Fruit fly (Drosophila melanogaster) whole organism, prepupa: ENCODE results near the gene CG3213.

Experiments
- Blimp-1 ChIP-seq: fragments of 200-800 bp; sonication (Bioruptor generic); optimal IDR thresholded peaks from 3 replicates; lab custom pipeline; 2017; ENCODE audit warnings: missing biosample characterization, missing genetic modification characterization, mild to moderate bottlenecking, moderate library complexity, missing genetic modification reagents
- CG11294 ChIP-seq: fragments of 200-800 bp; sonication (Bioruptor generic); IDR thresholded peaks from 2 replicates; pipeline ENCODE4 v1.3.6; 2022; ENCODE audit warnings: missing biosample characterization, missing genetic modification characterization
- CG11762 ChIP-seq: fragments of 200-800 bp; sonication (Bioruptor generic); optimal IDR thresholded peaks from 3 replicates; lab custom pipeline; 2016; ENCODE audit warnings: missing biosample characterization, missing genetic modification characterization; ENCODE audit not compliant: insufficient read depth
- CG11902 ChIP-seq: fragments of 200-800 bp; sonication (Bioruptor generic); optimal IDR thresholded peaks from 3 replicates; lab custom pipeline; 2016; ENCODE audit warnings: missing biosample characterization, missing genetic modification characterization
- CG15336 ChIP-seq: fragments of 200-800 bp; sonication (Bioruptor generic); IDR thresholded peaks from 2 replicates; pipeline ENCODE4 v1.3.6; 2022; ENCODE audit warnings: missing biosample characterization, missing genetic modification characterization
- CG1621 ChIP-seq: fragments of 200-800 bp; sonication (Bioruptor generic); optimal IDR thresholded peaks from 3 replicates; lab custom pipeline; 2018; ENCODE audit warnings: missing biosample characterization, mild to moderate bottlenecking, missing genetic modification characterization
- CG16779 ChIP-seq: fragments of 200-800 bp; sonication (Bioruptor generic); optimal IDR thresholded peaks from 3 replicates; lab custom pipeline; 2017; ENCODE audit warnings: missing biosample characterization, mild to moderate bottlenecking, missing genetic modification characterization
- CG31627 ChIP-seq: fragments of 200-800 bp; sonication (Bioruptor generic); optimal IDR thresholded peaks from 3 replicates; lab custom pipeline; 2016; ENCODE audit warnings: missing biosample characterization, missing genetic modification characterization
- CG32006 ChIP-seq: fragments of 200-800 bp; sonication (Bioruptor generic); optimal IDR thresholded peaks from 3 replicates; lab custom pipeline; 2017; ENCODE audit warnings: missing biosample characterization, mild to moderate bottlenecking, missing genetic modification characterization
- CG34406 ChIP-seq: fragments of 200-800 bp; sonication (Bioruptor generic); optimal IDR thresholded peaks from 3 replicates; lab custom pipeline; 2016; ENCODE audit warnings: missing biosample characterization, missing genetic modification characterization
- CG3919 ChIP-seq: fragments of 200-800 bp; sonication (Bioruptor generic); optimal IDR thresholded peaks from 3 replicates; lab custom pipeline; 2016; ENCODE audit warnings: missing biosample characterization, missing genetic modification characterization
- CG4318 ChIP-seq: fragments of 200-800 bp; sonication (Bioruptor generic); optimal IDR thresholded peaks from 3 replicates; lab custom pipeline; 2017; ENCODE audit warnings: missing biosample characterization, mild to moderate bottlenecking, missing genetic modification characterization
- CG6163 ChIP-seq: fragments of 200-800 bp; sonication (Bioruptor generic); IDR thresholded peaks from 3 replicates; pipeline ENCODE4 v1.3.6; 2022; ENCODE audit warnings: missing biosample characterization, missing genetic modification characterization
- CG6276 ChIP-seq: fragments of 200-800 bp; sonication (Bioruptor generic); optimal IDR thresholded peaks from 2 replicates; lab custom pipeline; 2017; ENCODE audit warnings: missing biosample characterization, mild to moderate bottlenecking, missing genetic modification characterization
- CG6808 ChIP-seq: fragments of 200-800 bp; sonication (Bioruptor generic); optimal IDR thresholded peaks from 3 replicates; lab custom pipeline; 2017; ENCODE audit warnings: missing biosample characterization, missing genetic modification characterization, mild to moderate bottlenecking, moderate library complexity, missing genetic modification reagents
- CG6854 ChIP-seq: fragments of 200-800 bp; sonication (Bioruptor generic); optimal IDR thresholded peaks from 2 replicates; lab custom pipeline; 2017; ENCODE audit warnings: missing biosample characterization, mild to moderate bottlenecking, missing genetic modification characterization
- CG7368 ChIP-seq: fragments of 200-800 bp; sonication (Bioruptor generic); optimal IDR thresholded peaks from 3 replicates; lab custom pipeline; 2016; ENCODE audit warnings: missing biosample characterization, missing genetic modification characterization
- CG8119 ChIP-seq: fragments of 200-800 bp; sonication (Bioruptor generic); IDR thresholded peaks from 3 replicates; pipeline ENCODE4 v1.3.6; 2022; ENCODE audit warnings: missing biosample characterization, missing genetic modification characterization
- CG8319 ChIP-seq: fragments of 200-800 bp; sonication (Bioruptor generic); optimal IDR thresholded peaks from 3 replicates; lab custom pipeline; 2016; ENCODE audit warnings: missing biosample characterization, missing genetic modification characterization
- CG8632 ChIP-seq: fragments of 200-800 bp; sonication (Bioruptor generic); optimal IDR thresholded peaks from 3 replicates; lab custom pipeline; 2016; ENCODE audit warnings: missing biosample characterization, missing genetic modification characterization
- Eip78C ChIP-seq: fragments of 200-800 bp; sonication (Bioruptor generic); peaks from one replicate; lab custom pipeline; 2016; ENCODE audit warnings: missing biosample characterization, missing genetic modification characterization
- Ets21C ChIP-seq: fragments of 200-800 bp; sonication (Bioruptor generic); optimal IDR thresholded peaks from 3 replicates; lab custom pipeline; 2016; ENCODE audit warnings: missing biosample characterization, missing genetic modification characterization
- Ets96B ChIP-seq: fragments of 200-800 bp; optimal IDR thresholded peaks from 2 replicates; lab custom pipeline; 2019; ENCODE audit warnings: missing biosample characterization, mild to moderate bottlenecking, missing genetic modification characterization, moderate library complexity
- Gug ChIP-seq: fragments of 200-800 bp; sonication (Bioruptor generic); IDR thresholded peaks from 2 replicates; pipeline ENCODE4 v1.3.6; 2022; ENCODE audit warnings: missing biosample characterization, missing genetic modification characterization
- Hr38 ChIP-seq: sonication (Bioruptor generic); optimal IDR thresholded peaks from 2 replicates; lab custom pipeline; 2016; ENCODE audit warnings: missing biosample characterization, missing genetic modification characterization
- Hr39 ChIP-seq: fragments of 200-800 bp; sonication (Bioruptor generic); optimal IDR thresholded peaks from 2 replicates; lab custom pipeline; 2016; ENCODE audit warnings: missing biosample characterization, missing genetic modification characterization
- Hr4 ChIP-seq: fragments of 200-800 bp; sonication (Bioruptor generic); optimal IDR thresholded peaks from 3 replicates; lab custom pipeline; 2016; ENCODE audit warnings: missing biosample characterization, missing genetic modification characterization
- Lpt ChIP-seq: fragments of 200-800 bp; sonication (Bioruptor generic); optimal IDR thresholded peaks from 3 replicates; lab custom pipeline; 2016; ENCODE audit warnings: missing biosample characterization, missing genetic modification characterization
- Met ChIP-seq: fragments of 200-800 bp; sonication (Bioruptor generic); optimal IDR thresholded peaks from 3 replicates; lab custom pipeline; 2016; ENCODE audit warnings: missing biosample characterization, missing genetic modification characterization
- OdsH ChIP-seq: fragments of 200-800 bp; sonication (Bioruptor generic); optimal IDR thresholded peaks from 3 replicates; lab custom pipeline; 2016; ENCODE audit warnings: missing biosample characterization, missing genetic modification characterization
- Smox ChIP-seq: fragments of 200-800 bp; sonication (Bioruptor generic); optimal IDR thresholded peaks from 3 replicates; lab custom pipeline; 2016; ENCODE audit warnings: missing biosample characterization, missing genetic modification characterization
- Sox102F ChIP-seq: fragments of 200-800 bp; sonication (Bioruptor generic); optimal IDR thresholded peaks from 2 replicates; lab custom pipeline; 2016; ENCODE audit warnings: missing biosample characterization, mild to moderate bottlenecking, missing genetic modification characterization
- Sox14 ChIP-seq: fragments of 200-800 bp; sonication (Bioruptor generic); optimal IDR thresholded peaks from 3 replicates; lab custom pipeline; 2016; ENCODE audit warnings: missing biosample characterization, missing genetic modification characterization
- Sox15 ChIP-seq: fragments of 200-800 bp; sonication (Bioruptor generic); optimal IDR thresholded peaks from 3 replicates; lab custom pipeline; 2016; ENCODE audit warnings: missing biosample characterization, missing genetic modification characterization
- achi ChIP-seq: fragments of 200-800 bp; sonication (Bioruptor generic); optimal IDR thresholded peaks from 3 replicates; lab custom pipeline; 2016; ENCODE audit warnings: missing biosample characterization, missing genetic modification characterization
- dac ChIP-seq: fragments of 200-800 bp; sonication (Bioruptor generic); optimal IDR thresholded peaks from 2 replicates; lab custom pipeline; 2017; ENCODE audit warnings: missing biosample characterization, mild to moderate bottlenecking, missing genetic modification characterization
- dsx ChIP-seq: fragments of 200-800 bp; optimal IDR thresholded peaks from 3 replicates; lab custom pipeline; 2019; ENCODE audit warnings: missing biosample characterization, mild to moderate bottlenecking, missing genetic modification characterization, moderate library complexity; ENCODE audit not compliant: poor library complexity, severe bottlenecking
- eg ChIP-seq: fragments of 200-800 bp; sonication (Bioruptor generic); IDR thresholded peaks from 3 replicates; pipeline ENCODE4 v1.3.6; 2022; ENCODE audit warnings: missing biosample characterization, missing genetic modification characterization
- esn ChIP-seq: fragments of 200-800 bp; sonication (Bioruptor generic); optimal IDR thresholded peaks from 2 replicates; lab custom pipeline; 2016; ENCODE audit warnings: missing biosample characterization, mild to moderate bottlenecking, missing genetic modification characterization, moderate library complexity
- fd59A ChIP-seq: fragments of 200-800 bp; sonication (Bioruptor generic); optimal IDR thresholded peaks from 2 replicates; lab custom pipeline; 2017; ENCODE audit warnings: missing biosample characterization, mild to moderate bottlenecking, missing genetic modification characterization, missing genetic modification reagents
- fkh ChIP-seq: fragments of 200-800 bp; sonication (Bioruptor generic); optimal IDR thresholded peaks from 3 replicates; lab custom pipeline; 2017; ENCODE audit warnings: missing biosample characterization, mild to moderate bottlenecking, missing genetic modification characterization, moderate library complexity
- net ChIP-seq: fragments of 200-800 bp; sonication (Bioruptor generic); optimal IDR thresholded peaks from 3 replicates; lab custom pipeline; 2016; ENCODE audit warnings: missing biosample characterization, missing genetic modification characterization
- pdm3 ChIP-seq: fragments of 200-800 bp; sonication (Bioruptor generic); optimal IDR thresholded peaks from 3 replicates; lab custom pipeline; 2016; ENCODE audit warnings: missing biosample characterization, missing genetic modification characterization
- salr ChIP-seq, 2 experiments: fragments of 200-800 bp; sonication (Bioruptor generic); optimal IDR thresholded peaks; 3 replicates each; lab custom pipeline; 2016 to 2018; ENCODE audit warnings: missing biosample characterization in 2 of 2, missing genetic modification characterization in 2 of 2, mild to moderate bottlenecking in 1 of 2
- ss ChIP-seq, 2 experiments: fragments of 200-800 bp; sonication (Bioruptor generic); optimal IDR thresholded peaks; 2 replicates in 1 of 2; 3 replicates in 1 of 2; lab custom pipeline; 2017 to 2018; ENCODE audit warnings: mild to moderate bottlenecking in 2 of 2, missing biosample characterization in 2 of 2, missing genetic modification characterization in 2 of 2, moderate library complexity in 1 of 2
- svp ChIP-seq: fragments of 200-800 bp; sonication (Bioruptor generic); peaks from one replicate; lab custom pipeline; 2016; ENCODE audit warnings: missing biosample characterization, missing genetic modification characterization
- topi ChIP-seq: fragments of 200-800 bp; sonication (Bioruptor generic); optimal IDR thresholded peaks from 3 replicates; lab custom pipeline; 2016; ENCODE audit warnings: missing biosample characterization, missing genetic modification characterization
- vri ChIP-seq: fragments of 200-800 bp; sonication (Bioruptor generic); optimal IDR thresholded peaks from 3 replicates; lab custom pipeline; 2016; ENCODE audit warnings: missing biosample characterization, mild to moderate bottlenecking, missing genetic modification characterization

The CG3213 gene

DNA sequence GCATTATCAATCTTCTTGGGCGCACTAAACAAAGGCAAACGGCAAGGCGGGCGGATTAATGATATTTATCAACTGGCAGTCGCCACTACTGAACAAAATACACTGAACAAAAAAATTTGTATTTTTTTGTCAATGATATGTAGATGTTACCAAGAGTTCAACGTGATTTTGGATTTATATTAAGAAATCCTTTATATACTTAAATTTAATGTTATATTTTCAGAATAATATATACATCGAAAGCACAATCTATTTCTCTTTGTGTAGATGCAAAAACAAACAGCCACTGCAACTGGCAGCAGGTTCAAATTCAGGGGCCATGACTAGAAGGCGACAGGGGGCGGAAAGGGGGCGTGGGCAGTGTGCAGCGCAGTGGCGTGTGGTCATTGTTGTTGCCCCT is 36.7 kb downstream of the CG3213 start (continued):
- TF ChIP-seq CG6808 (GFP tag; lab: Kevin White, UChicago) = peak; percentile 63
- no peak for TF ChIP-seq CG6854 (GFP tag; lab: Kevin White, UChicago)
- no peak for TF ChIP-seq Ets96B (tag; lab: Kevin White, UChicago)
- no peak for TF ChIP-seq Sox15
- TF ChIP-seq salr (GFP tag; optimal IDR thresholded peaks at IDR 0.05; lab: Kevin White, UChicago) = peak in 1 of 2 experiments; percentile 62
- TF ChIP-seq CG4318 (GFP tag; lab: Kevin White, UChicago) = peak; percentile 64
- no peak for TF ChIP-seq vri (GFP tag; lab: Kevin White, UChicago)
- peak; percentile 11 for TF ChIP-seq Sox14 (GFP tag; lab: Kevin White, UChicago)
- no peak for TF ChIP-seq Blimp-1 (GFP tag; lab: Kevin White, UChicago)
- TF ChIP-seq Smox (GFP tag; lab: Kevin White, UChicago) = no peak
- TF ChIP-seq CG7368 (GFP tag; lab: Kevin White, UChicago) = no peak
- TF ChIP-seq pdm3 (GFP tag; lab: Kevin White, UChicago) = peak; percentile 36
- TF ChIP-seq CG31627 (GFP tag; lab: Kevin White, UChicago) = no peak
- TF ChIP-seq Gug = peak; percentile 75
- TF ChIP-seq CG8632 (GFP tag; lab: Kevin White, UChicago) = peak; percentile 29
- no peak for TF ChIP-seq Ets21C (GFP tag; lab: Kevin White, UChicago)
- no peak for TF ChIP-seq esn (GFP tag; lab: Kevin White, UChicago)
- no peak for TF ChIP-seq CG11902
- TF ChIP-seq net (GFP tag; lab: Kevin White, UChicago) = peak; percentile 61
- peak; percentile 76 for TF ChIP-seq Hr4 (GFP tag; lab: Kevin White, UChicago)
- TF ChIP-seq Met (GFP tag; lab: Kevin White, UChicago) = no peak
- TF ChIP-seq Hr38 (GFP tag; lab: Kevin White, UChicago) = no peak
- TF ChIP-seq CG16779 = peak; percentile 10
- TF ChIP-seq CG8319 (GFP tag; lab: Kevin White, UChicago) = peak; percentile 2
- TF ChIP-seq CG34406 (GFP tag; lab: Kevin White, UChicago) = no peak
- peak; percentile 47 for TF ChIP-seq dsx (GFP tag; lab: Kevin White, UChicago)
- no peak for TF ChIP-seq Hr39 (GFP tag; lab: Kevin White, UChicago)
- peak; percentile 93 for TF ChIP-seq CG15336 (GFP tag; lab: Robert Waterston, UW)
- TF ChIP-seq svp (GFP tag; lab: Kevin White, UChicago) = peak; percentile 43
- peak; percentile 46 for TF ChIP-seq dac (GFP tag; lab: Kevin White, UChicago)
- no peak for TF ChIP-seq fkh
- peak; percentile 15 for TF ChIP-seq CG11762 (GFP tag; lab: Kevin White, UChicago)
- peak in 1 of 2 experiments; percentile 21 for TF ChIP-seq ss (GFP tag; optimal IDR thresholded peaks at IDR 0.05; lab: Kevin White, UChicago)
- TF ChIP-seq CG32006 (GFP tag; lab: Kevin White, UChicago) = peak; percentile 83
- no peak for TF ChIP-seq Sox102F (GFP tag; lab: Kevin White, UChicago)
- peak; percentile 61 for TF ChIP-seq achi (GFP tag; lab: Kevin White, UChicago)
- peak; percentile 56 for TF ChIP-seq CG3919 (GFP tag; lab: Kevin White, UChicago)
- peak; percentile 74 for TF ChIP-seq CG6163 (GFP tag; lab: Robert Waterston, UW)

DNA sequence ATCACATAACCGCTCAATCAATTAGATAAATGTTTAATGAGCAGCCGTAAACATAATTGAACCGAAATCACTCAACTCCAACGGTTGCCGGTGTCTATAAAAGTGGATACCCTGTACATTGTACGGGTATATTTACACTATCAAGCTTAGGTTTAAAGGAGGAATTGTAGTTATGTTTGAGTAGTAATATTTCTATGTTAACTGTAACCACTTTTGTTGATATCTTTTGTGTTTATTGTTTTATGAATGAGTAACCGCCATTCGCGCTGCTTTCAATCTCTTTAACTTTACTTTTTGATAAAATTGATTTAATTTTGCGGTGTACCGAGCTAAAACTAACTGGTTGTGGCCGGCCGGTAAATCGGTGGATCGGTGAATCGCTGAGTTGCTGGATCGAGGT is 37.4 kb downstream of the CG3213 start:
- TF ChIP-seq Gug (peak; percentile 53; the same call in 1 of the 2 replicates), pdm3 (GFP tag; lab: Kevin White, UChicago) (peak; percentile 52), topi (GFP tag; lab: Kevin White, UChicago) (peak; percentile 0), CG8119 (GFP tag; lab: Robert Waterston, UW) (peak; percentile 84), CG11294 (GFP tag; lab: Robert Waterston, UW) (peak; percentile 50), CG11762 (GFP tag; lab: Kevin White, UChicago) (peak; percentile 39), Hr38 (GFP tag; lab: Kevin White, UChicago) (no peak), eg (GFP tag; lab: Robert Waterston, UW) (peak; percentile 85), CG32006 (GFP tag; lab: Kevin White, UChicago) (peak; percentile 74), Eip78C (GFP tag; lab: Kevin White, UChicago) (peak; percentile 81), OdsH (GFP tag; lab: Kevin White, UChicago) (peak; percentile 41), achi (GFP tag; lab: Kevin White, UChicago) (peak; percentile 35), Hr39 (GFP tag; lab: Kevin White, UChicago) (peak; percentile 9), Lpt (GFP tag; lab: Kevin White, UChicago) (peak; percentile 17), dac (GFP tag; lab: Kevin White, UChicago) (peak; percentile 51), svp (GFP tag; lab: Kevin White, UChicago) (no peak), CG15336 (GFP tag; lab: Robert Waterston, UW) (peak; percentile 86), fd59A (GFP tag; lab: Kevin White, UChicago) (no peak), CG6163 (GFP tag; lab: Robert Waterston, UW) (peak; percentile 48; the same call in 2 of the 3 replicates), CG4318 (GFP tag; lab: Kevin White, UChicago) (peak; percentile 55), Sox14 (GFP tag; lab: Kevin White, UChicago) (no peak), CG1621 (tag; lab: Kevin White, UChicago) (no peak), dsx (GFP tag; lab: Kevin White, UChicago) (no peak), Hr4 (GFP tag; lab: Kevin White, UChicago) (peak; percentile 82), CG6276 (GFP tag; lab: Kevin White, UChicago) (peak; percentile 78), net (GFP tag; lab: Kevin White, UChicago) (peak; percentile 26), Blimp-1 (GFP tag; lab: Kevin White, UChicago) (no peak)
